Fruit fly (Drosophila melanogaster) whole organism: ENCODE results near the gene HDAC4.

Source experiments
- CG8478 ChIP-seq: fragments of >200 bp; optimal IDR thresholded peaks from 2 replicates; lab custom pipeline; 2018; ENCODE audit warnings: inconsistent platforms
- Dll ChIP-seq: fragments of >200 bp; optimal IDR thresholded peaks from 2 replicates; lab custom pipeline; 2017
- EcR ChIP-seq, 2 experiments: fragments of >200 bp; optimal IDR thresholded peaks; 2 replicates each; lab custom pipeline; 2017; ENCODE audit warnings: missing biosample characterization in 2 of 2, missing genetic modification characterization in 2 of 2, missing genetic modification reagents in 2 of 2
- pan ChIP-seq: fragments of >200 bp; optimal IDR thresholded peaks from 2 replicates; lab custom pipeline; 2017
- psq ChIP-seq: fragments of >200 bp; optimal IDR thresholded peaks from 2 replicates; lab custom pipeline; 2017
- usp ChIP-seq: fragments of >200 bp; optimal IDR thresholded peaks from 2 replicates; lab custom pipeline; 2017; ENCODE audit warnings: missing biosample characterization, missing genetic modification characterization, mixed read lengths

- TF ChIP-seq psq (lab: Kevin White, UChicago), result no peak
- no peak for TF ChIP-seq CG8478 (lab: Kevin White, UChicago)
- TF ChIP-seq usp, result no peak
- TF ChIP-seq pan (lab: Kevin White, UChicago), result no peak
- no peak for TF ChIP-seq EcR (GFP tag; optimal IDR thresholded peaks at IDR 0.05; lab: Kevin White, UChicago)
- no peak for TF ChIP-seq Dll (lab: Kevin White, UChicago)
These were observed 19.9 kb upstream of the HDAC4 start for dm6 chrX:13305323-13305722.
